Worm (Caenorhabditis elegans): ENCODE data around the gene B0496.1.
A peak's percentile ranks its signal among the peaks of the same experiment; 100 is the strongest.

B0496.1 gene

DNA sequence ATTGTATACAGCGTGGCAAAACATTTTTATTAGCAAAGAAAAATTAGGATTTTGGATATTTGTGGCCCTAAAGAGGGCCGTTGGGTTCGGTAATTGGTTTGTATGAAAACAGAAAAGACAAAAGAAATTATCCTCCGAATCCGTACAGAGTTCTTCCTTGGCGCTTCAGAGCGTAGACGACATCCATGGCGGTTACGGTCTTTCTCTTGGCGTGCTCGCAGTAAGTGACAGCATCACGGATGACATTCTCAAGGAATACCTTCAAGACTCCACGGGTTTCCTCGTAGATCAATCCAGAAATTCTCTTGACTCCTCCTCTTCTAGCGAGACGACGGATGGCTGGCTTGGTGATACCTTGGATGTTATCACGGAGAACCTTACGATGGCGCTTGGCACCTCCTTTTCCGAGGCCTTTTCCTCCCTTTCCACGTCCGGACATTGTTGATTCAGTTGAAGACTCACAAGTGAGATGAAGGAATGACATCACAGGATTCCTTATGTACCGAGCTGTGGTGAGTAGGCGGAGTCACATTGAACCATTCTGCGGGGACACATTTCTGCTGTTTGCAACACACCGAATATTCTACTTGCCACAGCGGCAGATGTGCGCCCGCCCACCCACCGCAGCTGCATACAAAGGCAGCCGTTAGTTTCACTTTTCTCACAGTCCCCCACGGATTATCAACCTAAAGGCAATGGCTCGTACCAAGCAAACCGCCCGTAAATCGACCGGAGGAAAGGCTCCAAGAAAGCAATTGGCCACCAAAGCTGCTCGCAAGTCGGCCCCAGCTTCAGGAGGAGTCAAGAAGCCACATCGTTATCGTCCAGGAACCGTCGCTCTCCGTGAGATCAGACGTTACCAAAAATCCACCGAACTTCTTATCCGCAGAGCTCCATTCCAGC lies 41.7 kb downstream of the B0496.1 start, which contains the start of the genes his-60 and his-59:
Gene his-60, minus strand, starts transcription at position 439 of the 903 bp plus-strand sequence.
Gene his-59, plus strand, starts transcription at position 696 of the 903 bp plus-strand sequence.
- TF ChIP-seq lsl-1 (GFP tag; optimal IDR thresholded peaks at IDR 0.05), result peak; percentile 59
- TF ChIP-seq T26A5.8 (tag; optimal IDR thresholded peaks at IDR 0.05), result no peak
- TF ChIP-seq mcd-1 (GFP tag; IDR thresholded peaks at IDR 0.05), result peak; percentile 40; the same call in 1 of the 2 replicates
- peak; percentile 41 for TF ChIP-seq F57A8.1 (GFP tag; optimal IDR thresholded peaks at IDR 0.05)
- TF ChIP-seq madf-3 (GFP tag; IDR thresholded peaks at IDR 0.05), result peak; percentile 62; the same call in 1 of the 2 replicates
- peak; percentile 59 for TF ChIP-seq zim-3 (tag; optimal IDR thresholded peaks at IDR 0.05)
- peak; percentile 64; the same call in 1 of the 2 replicates for TF ChIP-seq ekl-4 (GFP tag; IDR thresholded peaks at IDR 0.05)
- TF ChIP-seq ceh-40 (GFP tag; IDR thresholded peaks at IDR 0.05), result peak; percentile 75
- 0 out of 2 replicates have a peak, but pooled peaks have one; percentile 38 for TF ChIP-seq ceh-58 (GFP tag; IDR thresholded peaks at IDR 0.05)
- TF ChIP-seq nhr-90 (tag; optimal IDR thresholded peaks at IDR 0.05), result peak; percentile 51
- peak; percentile 88 for TF ChIP-seq egl-44 (GFP tag; IDR thresholded peaks at IDR 0.05)
- TF ChIP-seq Y95B8A.8 (GFP tag; IDR thresholded peaks at IDR 0.05), result peak; percentile 82
- no peak for TF ChIP-seq nhr-80 (tag; optimal IDR thresholded peaks at IDR 0.05)
- no peak for TF ChIP-seq tbx-9 (tag; optimal IDR thresholded peaks at IDR 0.05; ENCODE audit: borderline replicate concordance)
- TF ChIP-seq die-1 (tag; optimal IDR thresholded peaks at IDR 0.05), result peak; percentile 43
- TF ChIP-seq egrh-3 (GFP tag; IDR thresholded peaks at IDR 0.05), result peak; percentile 51
- TF ChIP-seq efl-1 (GFP tag; optimal IDR thresholded peaks at IDR 0.05), result no peak
- peak; percentile 79 for TF ChIP-seq snpc-1.3 (tag; optimal IDR thresholded peaks at IDR 0.05; ENCODE audit: insufficient read depth)
- TF ChIP-seq repo-1 (tag; optimal IDR thresholded peaks at IDR 0.05), result no peak
- TF ChIP-seq T07F8.4 (tag; optimal IDR thresholded peaks at IDR 0.05), result peak; percentile 31
- no peak for TF ChIP-seq ceh-79 (tag; optimal IDR thresholded peaks at IDR 0.05)
- TF ChIP-seq F52B5.7 (tag; optimal IDR thresholded peaks at IDR 0.05), result peak; percentile 12
- TF ChIP-seq C06A6.2 (GFP tag; conservative IDR thresholded peaks at IDR 0.05), result no peak
- peak; percentile 28; the same call in 1 of the 2 replicates for TF ChIP-seq ztf-25 (GFP tag; IDR thresholded peaks at IDR 0.05)
- TF ChIP-seq B0336.3 (GFP tag; IDR thresholded peaks at IDR 0.05), result peak; percentile 77
- TF ChIP-seq aptf-2 (GFP tag; conservative IDR thresholded peaks at IDR 0.05), result 0 out of 2 replicates have a peak, but pooled peaks have one; percentile 12
- TF ChIP-seq mes-4 (tag; optimal IDR thresholded peaks at IDR 0.05), result peak; percentile 48
- no peak for TF ChIP-seq hlh-26 (GFP tag; conservative IDR thresholded peaks at IDR 0.05)
- TF ChIP-seq lin-54 (GFP tag; optimal IDR thresholded peaks at IDR 0.05), result peak; percentile 44
- 0 out of 2 replicates have a peak, but pooled peaks have one; percentile 58 for TF ChIP-seq cebp-2 (GFP tag; IDR thresholded peaks at IDR 0.05)
- peak; percentile 48 for TF ChIP-seq athp-1 (tag; optimal IDR thresholded peaks at IDR 0.05)
- peak; percentile 35 for TF ChIP-seq ztf-18 (tag; optimal IDR thresholded peaks at IDR 0.05)
- no peak for TF ChIP-seq lag-1 (GFP tag; IDR thresholded peaks at IDR 0.05)
- peak; percentile 97 for TF ChIP-seq hrde-1 (tag; optimal IDR thresholded peaks at IDR 0.05; ENCODE audit: borderline replicate concordance)
- peak; percentile 67 for TF ChIP-seq tbp1 (GFP tag; optimal IDR thresholded peaks at IDR 0.05)
- TF ChIP-seq attf-3 (GFP tag; conservative IDR thresholded peaks at IDR 0.05), result 0 out of 2 replicates have a peak, but pooled peaks have one; percentile 7
- TF ChIP-seq dox-1 (GFP tag; IDR thresholded peaks at IDR 0.05), result peak; percentile 93
- no peak; the same call in 1 of the 2 replicates for TF ChIP-seq ceh-100 (GFP tag; IDR thresholded peaks at IDR 0.05)
- TF ChIP-seq hmg-1.2 (GFP tag; IDR thresholded peaks at IDR 0.05), result peak; percentile 41; the same call in 1 of the 2 replicates
- peak; percentile 35 for TF ChIP-seq snpc-4 (GFP tag; optimal IDR thresholded peaks at IDR 0.05)
- peak; percentile 4 to 64 (median 48) for TF ChIP-seq snpc-4 (tag; optimal IDR thresholded peaks at IDR 0.05)
- TF ChIP-seq C17E4.6 (GFP tag; IDR thresholded peaks at IDR 0.05), result 0 out of 2 replicates have a peak, but pooled peaks have one; percentile 18
- TF ChIP-seq pbrm-1 (GFP tag; IDR thresholded peaks at IDR 0.05), result peak; percentile 69; the same call in 1 of the 2 replicates
- peak; percentile 20 for TF ChIP-seq xnd-1 (tag; optimal IDR thresholded peaks at IDR 0.05)
- TF ChIP-seq D2030.7 (GFP tag; IDR thresholded peaks at IDR 0.05), result peak; percentile 39; the same call in 1 of the 2 replicates

All from whole organism, young adult.